Worm (Caenorhabditis elegans): ENCODE data around the gene C45G9.5.
"Not testable (repeated sequence)": the region's sequence is repeated elsewhere in the genome, so short reads cannot be mapped to it uniquely, and the experiment has no call there.

The C45G9.5 gene

DNA sequence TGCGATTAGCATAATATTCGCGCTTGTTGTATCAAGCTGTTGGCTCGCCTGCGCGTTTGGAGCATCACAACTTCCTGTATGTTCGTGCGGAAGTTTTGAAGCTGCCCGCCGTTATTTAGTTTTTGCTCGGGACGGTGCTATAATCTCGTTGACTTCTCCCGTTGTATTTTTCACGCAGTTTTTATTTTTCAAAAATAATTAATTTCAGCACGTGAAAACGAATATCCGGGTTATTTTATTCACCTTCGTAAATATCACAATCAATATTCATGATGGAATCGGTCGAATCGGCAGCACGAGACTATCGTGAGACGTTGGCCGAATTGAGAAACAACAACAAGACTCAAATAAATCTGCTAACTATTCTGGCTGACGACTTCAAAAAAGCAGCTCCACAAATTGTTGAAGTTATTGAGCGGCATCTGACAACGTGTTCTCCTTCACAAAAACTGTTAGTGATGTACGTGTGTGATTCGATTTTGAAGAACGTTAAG is 22.7 kb upstream of the C45G9.5 start (continued):
- no peak for TF ChIP-seq unc-130 (GFP tag; optimal IDR thresholded peaks at IDR 0.05)
- TF ChIP-seq hmg-1.1 (GFP tag; IDR thresholded peaks at IDR 0.05) = 0 out of 2 replicates have a peak, but pooled peaks have one; percentile 30
- TF ChIP-seq lin-38 (GFP tag; IDR thresholded peaks at IDR 0.05) = peak; percentile 55; the same call in 1 of the 2 replicates

DNA sequence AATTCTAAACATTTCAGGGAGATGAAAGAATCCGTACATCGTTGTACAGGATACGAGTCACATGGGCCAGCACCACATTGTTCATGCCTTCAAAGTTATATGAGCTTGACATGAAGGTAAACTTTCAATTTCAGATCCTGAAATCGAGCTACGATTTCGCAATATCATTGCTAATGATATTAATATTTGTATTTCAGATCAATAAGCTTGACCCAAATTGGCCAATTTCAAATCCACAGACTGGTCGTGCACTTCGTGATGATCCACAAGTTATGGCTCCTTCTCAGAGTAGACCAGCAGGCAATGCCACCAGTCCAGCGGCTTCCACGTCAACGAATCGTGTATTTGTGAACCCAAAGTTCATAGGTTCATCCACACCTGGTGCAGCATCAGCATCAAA is 21.6 kb upstream of the C45G9.5 start:
- TF ChIP-seq jun-1 (tag; optimal IDR thresholded peaks at IDR 0.05) (no peak), zfp-3 (GFP tag; conservative IDR thresholded peaks at IDR 0.05) (no peak), nhr-76 (tag; optimal IDR thresholded peaks at IDR 0.05) (no peak), arid-1 (GFP tag; conservative IDR thresholded peaks at IDR 0.05) (no peak), set-16 (GFP tag; IDR thresholded peaks at IDR 0.05) (no peak), lir-3 (tag; optimal IDR thresholded peaks at IDR 0.05) (no peak), lin-29 (GFP tag; IDR thresholded peaks at IDR 0.05) (no peak), T20F7.1 (GFP tag; optimal IDR thresholded peaks at IDR 0.05) (no peak), lin-38 (GFP tag; IDR thresholded peaks at IDR 0.05) (no peak), ces-1 (GFP tag; optimal IDR thresholded peaks at IDR 0.05) (no peak), aha-1 (tag) (peak; percentile 53), unc-62 (GFP tag; optimal IDR thresholded peaks at IDR 0.05 in 1 of 2) (peak in 1 of 2 experiments; percentile 60), unc-62 (tag; optimal IDR thresholded peaks at IDR 0.05) (no peak), T26A8.4 (GFP tag; IDR thresholded peaks at IDR 0.05) (no peak)

DNA sequence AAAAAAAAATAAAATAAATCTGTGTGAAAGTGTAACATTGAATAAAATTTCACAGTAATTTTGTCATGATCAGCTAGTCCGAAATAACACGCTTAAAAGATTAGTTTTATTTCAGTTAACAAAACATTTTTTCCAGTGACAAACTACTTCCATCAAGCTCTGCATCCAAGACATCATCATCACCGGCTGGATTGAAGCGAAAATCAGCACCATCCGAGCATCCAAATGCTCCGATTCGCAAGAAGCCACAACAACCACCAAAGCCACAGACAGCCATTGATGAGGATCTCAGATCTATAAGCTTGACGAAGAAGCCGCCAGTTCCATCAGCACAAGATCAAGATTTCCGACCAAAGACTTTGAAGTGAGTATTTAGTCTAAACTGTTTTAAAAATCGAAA is 20.7 kb upstream of the C45G9.5 start:
- TF ChIP-seq fos-1 (tag; optimal IDR thresholded peaks at IDR 0.05) (no peak), ceh-20 (GFP tag; IDR thresholded peaks at IDR 0.05) (no peak), nhr-11 (tag; optimal IDR thresholded peaks at IDR 0.05) (no peak), aha-1 (tag) (peak; percentile 78), T26A8.4 (GFP tag; IDR thresholded peaks at IDR 0.05) (peak; percentile 49; the same call in 1 of the 2 replicates), lin-38 (GFP tag; IDR thresholded peaks at IDR 0.05) (0 out of 2 replicates have a peak, but pooled peaks have one; percentile 11), ces-1 (GFP tag; optimal IDR thresholded peaks at IDR 0.05) (no peak)

DNA sequence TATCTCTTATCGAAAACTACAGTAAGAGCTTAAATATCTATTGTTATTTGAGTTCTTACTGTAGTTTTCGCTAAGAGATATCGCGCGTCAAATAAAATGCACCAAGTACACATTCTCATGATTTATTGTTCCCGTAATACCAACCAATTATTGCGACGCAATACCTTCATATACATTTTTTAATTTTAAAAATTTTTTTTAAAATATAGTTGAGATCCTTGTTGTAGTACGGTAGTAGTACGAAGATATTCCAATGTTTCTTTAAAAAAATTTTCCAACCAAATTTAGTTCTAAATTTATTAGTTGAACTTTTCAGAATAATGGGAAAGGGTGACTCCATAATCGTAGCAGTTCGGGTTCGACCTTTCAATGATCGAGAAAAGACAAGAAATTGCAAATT is 17.3 kb upstream of the C45G9.5 start, which contains the start of gene klp-6:
TSS of gene klp-6 (plus strand) at position 301 of the 400 bp plus-strand sequence.
- TF ChIP-seq F37D6.2 (tag; optimal IDR thresholded peaks at IDR 0.05) (no peak), nhr-77 (tag; optimal IDR thresholded peaks at IDR 0.05) (no peak), nhr-41 (GFP tag; IDR thresholded peaks at IDR 0.05) (no peak), ama-1 (optimal IDR thresholded peaks at IDR 0.05) (no peak), dmd-8 (GFP tag; IDR thresholded peaks at IDR 0.05) (no peak), ZK546.5 (tag; optimal IDR thresholded peaks at IDR 0.05) (no peak), hif-1 (tag; optimal IDR thresholded peaks at IDR 0.05) (no peak), zag-1 (tag; optimal IDR thresholded peaks at IDR 0.05) (no peak)

DNA sequence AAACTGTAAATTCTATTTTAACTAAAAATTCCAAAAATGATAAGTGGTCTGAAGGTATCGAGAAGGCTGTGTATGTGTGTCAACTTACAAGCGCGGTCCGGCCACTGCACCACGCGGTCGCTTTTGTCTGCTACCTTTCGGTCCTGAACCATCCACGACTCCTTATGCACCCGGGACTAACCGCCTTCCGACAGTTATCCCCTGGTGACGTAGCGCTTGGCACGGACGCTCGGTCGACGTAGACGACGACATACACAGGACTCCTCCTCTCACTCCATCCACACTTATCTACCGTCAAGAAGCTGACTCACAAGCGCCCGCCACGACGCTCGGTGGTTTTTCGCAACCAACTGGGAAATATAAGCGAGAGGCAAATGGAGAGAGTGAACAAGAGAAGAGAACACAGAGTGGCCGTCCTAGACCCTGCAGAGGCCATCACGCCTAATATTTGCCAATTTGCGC is 16.5 kb upstream of the C45G9.5 start:
- TF ChIP-seq spr-3 (GFP tag; optimal IDR thresholded peaks at IDR 0.05) (peak; percentile 68), mdl-1 (tag; optimal IDR thresholded peaks at IDR 0.05) (peak in 1 of 2 experiments; percentile 70), zip-2 (tag; optimal IDR thresholded peaks at IDR 0.05) (peak; percentile 24), pha-4 (GFP tag; IDR thresholded peaks at IDR 0.05) (peak; percentile 89), dpl-1 (GFP tag; optimal IDR thresholded peaks at IDR 0.05) (peak; percentile 23), egl-43 (GFP tag; IDR thresholded peaks at IDR 0.05) (peak; percentile 97), gei-8 (GFP tag; optimal IDR thresholded peaks at IDR 0.05) (peak; percentile 75), nhr-11 (tag; optimal IDR thresholded peaks at IDR 0.05) (peak; percentile 50), F49E8.2 (tag; optimal IDR thresholded peaks at IDR 0.05; ENCODE audit: borderline replicate concordance) (peak; percentile 23), mxl-3 (GFP tag; optimal IDR thresholded peaks at IDR 0.05) (peak; percentile 91), sdz-12 (GFP tag; optimal IDR thresholded peaks at IDR 0.05) (peak; percentile 86), saeg-2 (GFP tag; IDR thresholded peaks at IDR 0.05) (peak; percentile 63; the same call in 1 of the 2 replicates), Y48G9A.11 (GFP tag; IDR thresholded peaks at IDR 0.05) (peak; percentile 68; the same call in 1 of the 2 replicates), nhr-42 (GFP tag; IDR thresholded peaks at IDR 0.05) (peak; percentile 50; the same call in 1 of the 2 replicates), ceh-20 (GFP tag; IDR thresholded peaks at IDR 0.05) (peak; percentile 86), D1046.2 (GFP tag; IDR thresholded peaks at IDR 0.05) (0 out of 2 replicates have a peak, but pooled peaks have one; percentile 52), unc-62 (GFP tag; optimal IDR thresholded peaks at IDR 0.05 in 1 of 2) (peak in 1 of 2 experiments; percentile 76), F26F4.8 (GFP tag; conservative IDR thresholded peaks at IDR 0.05) (0 out of 2 replicates have a peak, but pooled peaks have one; percentile 47), nhr-77 (tag; optimal IDR thresholded peaks at IDR 0.05) (peak; percentile 8), ZK337.2 (GFP tag; IDR thresholded peaks at IDR 0.05) (peak; percentile 58; the same call in 1 of the 2 replicates)
- not testable (repeated sequence) for TF ChIP-seq pha-4, unc-62 (tag; optimal IDR thresholded peaks at IDR 0.05)
